Fruit fly (Drosophila melanogaster) whole organism: ENCODE measurements around the gene CG44000.

Source experiments
- CG8478 ChIP-seq: fragments of >200 bp; optimal IDR thresholded peaks from 2 replicates; lab custom pipeline; 2018; ENCODE audit warnings: inconsistent platforms
- Dll ChIP-seq: fragments of >200 bp; optimal IDR thresholded peaks from 2 replicates; lab custom pipeline; 2017
- EcR ChIP-seq, 2 experiments: fragments of >200 bp; optimal IDR thresholded peaks; 2 replicates each; lab custom pipeline; 2017; ENCODE audit warnings: missing biosample characterization in 2 of 2, missing genetic modification characterization in 2 of 2, missing genetic modification reagents in 2 of 2
- pan ChIP-seq: fragments of >200 bp; optimal IDR thresholded peaks from 2 replicates; lab custom pipeline; 2017
- psq ChIP-seq: fragments of >200 bp; optimal IDR thresholded peaks from 2 replicates; lab custom pipeline; 2017
- usp ChIP-seq: fragments of >200 bp; optimal IDR thresholded peaks from 2 replicates; lab custom pipeline; 2017; ENCODE audit warnings: missing biosample characterization, missing genetic modification characterization, mixed read lengths

DNA sequence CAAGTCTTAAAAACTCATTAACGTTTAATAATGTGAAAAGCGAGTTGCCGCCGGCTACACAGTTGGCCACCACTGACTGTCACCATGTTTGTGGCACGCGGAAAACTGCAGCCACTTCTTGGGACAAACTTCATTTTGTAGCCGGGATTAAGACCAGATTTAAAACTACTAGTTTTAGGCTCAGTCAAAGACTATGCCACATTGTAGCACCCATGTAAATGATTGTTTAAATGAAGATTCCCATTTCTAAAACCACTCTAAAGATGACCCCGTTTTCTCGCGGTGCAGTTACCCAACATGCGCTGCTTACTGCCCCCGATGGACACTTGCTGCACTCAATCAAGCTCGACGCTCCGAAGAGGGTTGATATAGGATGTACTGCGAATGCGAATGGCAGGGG, 47.3 kb downstream of the CG44000 start:
- TF ChIP-seq pan (lab: Kevin White, UChicago), result no peak
- TF ChIP-seq EcR (GFP tag; optimal IDR thresholded peaks at IDR 0.05; lab: Kevin White, UChicago), result no peak
- TF ChIP-seq usp (GFP tag; lab: Kevin White, UChicago), result no peak
- no peak for TF ChIP-seq psq (lab: Kevin White, UChicago)
- TF ChIP-seq CG8478, result no peak
- TF ChIP-seq Dll, result no peak
